Fruit fly (Drosophila melanogaster): ENCODE measurements around the gene Lim3.
A peak's percentile ranks its signal among the peaks of the same experiment; 100 is the strongest.

The Lim3 gene

dm6 chr2L:19034213-19034929 is 73.9 kb downstream of the Lim3 start, which contains the start of the genes mib2 and CG31800:
Gene mib2, plus strand, starts transcription at chr2L:19034444.
Gene CG31800, minus strand, starts transcription at chr2L:19034576.
- TF ChIP-seq Blimp-1 (GFP tag; optimal IDR thresholded peaks at IDR 0.05) (no peak), esn (GFP tag; optimal IDR thresholded peaks at IDR 0.05) (peak; percentile 21), Eip78C (GFP tag) (peak; percentile 52), Eip93F (GFP tag; optimal IDR thresholded peaks at IDR 0.05) (no peak), Smox (GFP tag; optimal IDR thresholded peaks at IDR 0.05) (no peak), CG3032 (tag; optimal IDR thresholded peaks at IDR 0.05) (no peak), fkh (GFP tag; optimal IDR thresholded peaks at IDR 0.05) (peak; percentile 36), CG31627 (GFP tag; optimal IDR thresholded peaks at IDR 0.05) (no peak), topi (GFP tag; optimal IDR thresholded peaks at IDR 0.05) (no peak), Hr39 (GFP tag; optimal IDR thresholded peaks at IDR 0.05) (no peak), CG8632 (GFP tag; optimal IDR thresholded peaks at IDR 0.05) (no peak), Ets96B (tag; optimal IDR thresholded peaks at IDR 0.05) (no peak), Eip75B (GFP tag; optimal IDR thresholded peaks at IDR 0.05) (no peak), CG1621 (tag; optimal IDR thresholded peaks at IDR 0.05) (no peak), svp (GFP tag) (peak; percentile 71), CG6808 (GFP tag; optimal IDR thresholded peaks at IDR 0.05) (peak; percentile 13), dac (GFP tag; optimal IDR thresholded peaks at IDR 0.05) (no peak), CG7368 (GFP tag; optimal IDR thresholded peaks at IDR 0.05) (no peak), dsx (GFP tag; optimal IDR thresholded peaks at IDR 0.05; ENCODE audit: poor library complexity, severe bottlenecking) (peak; percentile 58), achi (GFP tag; optimal IDR thresholded peaks at IDR 0.05) (peak; percentile 16), acj6 (GFP tag; optimal IDR thresholded peaks at IDR 0.05) (peak; percentile 3)

dm6 chr2L:19033288-19033687 is 74.9 kb downstream of the Lim3 start, which contains the start of gene hook:
Gene hook, minus strand, starts transcription at chr2L:19033498.
- TF ChIP-seq esn (GFP tag; optimal IDR thresholded peaks at IDR 0.05): no peak
- no peak for TF ChIP-seq CG6808 (GFP tag; optimal IDR thresholded peaks at IDR 0.05)

Measured in whole organism, prepupa.